Fruit fly (Drosophila melanogaster): ENCODE measurements around the gene CG32260.

CG32260 gene

dm6 chr3L:4115107-4115506 is 27.1 kb upstream of the CG32260 start:
- TF ChIP-seq psq (optimal IDR thresholded peaks at IDR 0.05) (no peak), ttk (optimal IDR thresholded peaks at IDR 0.05) (no peak), h (optimal IDR thresholded peaks at IDR 0.05) (no peak), Sin3A (optimal IDR thresholded peaks at IDR 0.05) (no peak), Myc (optimal IDR thresholded peaks at IDR 0.05) (no peak), insv (optimal IDR thresholded peaks at IDR 0.05) (no peak)

DNA sequence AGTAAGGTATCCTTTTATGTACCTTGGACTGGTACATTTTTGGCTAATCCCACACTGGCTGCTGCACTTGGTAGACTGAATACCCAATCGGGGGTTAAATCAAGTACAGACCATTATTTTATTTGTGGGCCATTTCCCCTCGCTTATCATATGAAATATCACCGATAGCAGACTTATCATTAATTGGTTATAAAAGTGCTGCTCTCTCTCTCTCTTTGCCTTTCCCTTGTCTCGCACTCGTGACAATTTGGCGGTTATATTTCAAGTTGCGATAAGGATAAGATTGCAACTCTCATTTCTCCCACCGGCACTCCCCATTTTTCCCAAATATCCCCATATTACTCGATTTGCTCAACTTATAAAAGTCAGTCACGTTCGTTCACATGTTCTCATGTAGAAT is 26.5 kb upstream of the CG32260 start:
- TF ChIP-seq ttk (optimal IDR thresholded peaks at IDR 0.05) (no peak), insv (optimal IDR thresholded peaks at IDR 0.05) (no peak), psq (optimal IDR thresholded peaks at IDR 0.05) (no peak), Sin3A (optimal IDR thresholded peaks at IDR 0.05) (no peak), h (optimal IDR thresholded peaks at IDR 0.05) (no peak), Myc (optimal IDR thresholded peaks at IDR 0.05) (no peak)

DNA sequence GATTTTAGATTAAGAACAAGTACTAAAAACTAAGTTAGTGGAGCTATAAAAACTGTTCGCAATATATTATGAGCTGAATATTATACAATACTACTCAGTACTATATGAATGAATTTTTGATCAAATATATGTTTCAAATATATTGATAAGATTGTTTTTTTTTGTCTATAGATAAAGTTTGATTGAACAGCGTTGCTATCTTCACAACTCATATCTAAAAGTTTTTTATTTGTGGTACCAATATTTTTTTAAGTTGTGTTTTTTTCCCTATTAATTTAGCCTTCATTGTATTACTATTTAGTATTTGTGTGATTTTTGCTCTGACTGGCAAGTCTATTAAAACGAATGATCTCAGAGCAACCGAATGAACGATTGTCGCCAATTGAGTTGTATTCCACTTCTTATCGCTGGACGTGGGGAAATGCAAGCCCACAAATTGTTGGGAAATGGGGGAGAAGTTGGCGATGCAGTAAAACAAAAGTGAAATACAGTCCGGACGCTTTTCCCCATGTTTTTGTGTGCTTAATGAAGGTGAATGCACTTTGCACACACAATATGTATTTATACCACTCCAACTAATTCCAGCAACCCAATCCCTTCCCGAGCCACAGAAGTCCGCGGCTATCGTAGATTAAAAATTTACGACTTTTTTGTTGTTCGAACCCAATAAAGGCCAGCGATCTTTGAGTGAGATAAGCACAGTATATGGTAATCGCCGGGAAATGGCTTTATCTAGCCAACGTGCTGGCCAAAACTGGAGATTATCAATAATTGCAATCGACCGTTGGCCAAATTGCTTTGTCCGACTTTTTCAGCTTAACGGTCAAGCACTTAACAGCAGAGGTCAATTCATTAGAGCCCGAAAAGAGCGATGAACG is 25.4 kb upstream of the CG32260 start:
- TF ChIP-seq ttk (optimal IDR thresholded peaks at IDR 0.05) (no peak), Myc (optimal IDR thresholded peaks at IDR 0.05) (no peak), h (optimal IDR thresholded peaks at IDR 0.05) (no peak), psq (optimal IDR thresholded peaks at IDR 0.05) (no peak), Sin3A (optimal IDR thresholded peaks at IDR 0.05) (no peak), insv (optimal IDR thresholded peaks at IDR 0.05) (no peak)

DNA sequence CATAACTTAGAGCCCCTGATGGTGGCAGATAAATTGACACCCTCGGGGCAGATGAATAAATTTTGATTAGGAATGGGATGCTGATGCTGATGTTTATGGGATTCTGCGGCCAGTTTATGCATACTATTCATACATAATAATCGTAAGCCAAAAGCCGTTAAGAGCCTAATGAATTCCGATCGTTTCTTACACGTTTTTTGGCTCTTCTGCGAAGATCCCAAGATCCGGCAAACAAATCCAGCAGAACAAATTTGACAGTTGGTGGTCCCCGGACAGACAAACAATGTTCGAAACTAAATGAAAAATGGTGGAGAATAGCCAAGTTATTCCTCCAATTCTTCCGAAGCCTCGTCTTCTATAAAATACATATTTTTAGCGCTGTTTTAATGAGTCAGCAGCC is 24.7 kb upstream of the CG32260 start:
- TF ChIP-seq ttk (optimal IDR thresholded peaks at IDR 0.05) = no peak
- TF ChIP-seq psq (optimal IDR thresholded peaks at IDR 0.05) = no peak
- no peak for TF ChIP-seq insv (optimal IDR thresholded peaks at IDR 0.05)
- TF ChIP-seq h (optimal IDR thresholded peaks at IDR 0.05) = no peak
- TF ChIP-seq Sin3A (optimal IDR thresholded peaks at IDR 0.05) = no peak
- no peak for TF ChIP-seq Myc (optimal IDR thresholded peaks at IDR 0.05)

- TF ChIP-seq Myc (optimal IDR thresholded peaks at IDR 0.05) (no peak), Sin3A (optimal IDR thresholded peaks at IDR 0.05) (no peak), insv (optimal IDR thresholded peaks at IDR 0.05) (no peak), h (optimal IDR thresholded peaks at IDR 0.05) (no peak), psq (optimal IDR thresholded peaks at IDR 0.05) (no peak), ttk (optimal IDR thresholded peaks at IDR 0.05) (no peak)
Observed at dm6 chr3L:4118339-4118738, 23.8 kb upstream of the CG32260 start.

- TF ChIP-seq psq (optimal IDR thresholded peaks at IDR 0.05) (no peak), h (optimal IDR thresholded peaks at IDR 0.05) (no peak), insv (optimal IDR thresholded peaks at IDR 0.05) (no peak), ttk (optimal IDR thresholded peaks at IDR 0.05) (no peak), Myc (optimal IDR thresholded peaks at IDR 0.05) (no peak)
Observed at dm6 chr3L:4119636-4120357, 22.4 kb upstream of the CG32260 start.

DNA sequence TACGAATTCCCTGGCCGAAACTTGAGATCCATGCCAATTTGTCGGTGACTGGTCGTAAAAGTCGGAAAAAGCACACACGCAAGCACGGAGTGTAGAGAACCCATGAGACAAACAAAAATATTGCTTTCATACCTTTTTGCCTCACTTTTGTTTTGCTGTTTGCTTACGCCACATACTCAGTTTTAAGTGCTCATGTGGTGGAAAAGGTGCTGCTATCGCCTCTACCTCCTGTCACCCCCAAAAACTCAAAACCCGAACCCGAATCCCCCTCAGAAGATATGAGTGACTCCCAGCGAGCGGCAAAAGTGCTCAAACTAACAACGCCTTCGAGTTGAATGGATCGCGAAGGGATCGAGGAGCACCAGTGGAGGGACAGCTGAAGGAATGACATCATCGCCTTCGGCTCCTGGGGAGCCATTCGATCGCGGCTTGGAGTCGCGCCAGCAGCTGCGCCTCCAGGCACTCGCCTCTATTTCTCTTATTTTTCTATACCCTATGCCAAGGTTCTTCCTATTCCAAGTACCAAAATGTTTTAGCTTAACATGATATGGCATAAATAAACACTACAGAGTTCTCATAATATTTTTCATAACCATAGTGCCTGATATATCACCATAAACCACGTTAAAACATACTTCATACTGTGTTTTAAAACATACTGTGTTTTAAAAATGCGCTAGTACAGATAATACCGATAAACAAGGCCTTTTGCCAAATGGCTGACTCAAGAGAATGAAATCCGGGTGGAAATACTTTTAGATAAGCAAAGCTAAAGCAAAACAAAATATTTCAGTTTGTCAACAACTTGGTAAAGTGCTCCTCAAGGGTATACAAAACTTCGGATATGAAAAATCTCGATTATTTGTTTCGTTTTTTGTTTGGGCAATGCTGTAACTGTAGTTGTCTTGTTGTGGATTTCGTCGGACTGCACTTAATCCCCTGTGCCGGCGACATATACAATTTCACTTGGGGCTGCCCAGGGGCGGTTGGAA is 21.5 kb upstream of the CG32260 start:
- TF ChIP-seq ttk (optimal IDR thresholded peaks at IDR 0.05) (peak; percentile 16), psq (optimal IDR thresholded peaks at IDR 0.05) (no peak)

- no peak for TF ChIP-seq insv (optimal IDR thresholded peaks at IDR 0.05)
- no peak for TF ChIP-seq Myc (optimal IDR thresholded peaks at IDR 0.05)
- no peak for TF ChIP-seq ttk (optimal IDR thresholded peaks at IDR 0.05)
- TF ChIP-seq Sin3A (optimal IDR thresholded peaks at IDR 0.05) = no peak
- TF ChIP-seq h (optimal IDR thresholded peaks at IDR 0.05) = no peak
- TF ChIP-seq psq (optimal IDR thresholded peaks at IDR 0.05) = no peak
Observed at dm6 chr3L:4121589-4121988, 20.6 kb upstream of the CG32260 start.

- TF ChIP-seq ttk (optimal IDR thresholded peaks at IDR 0.05) (no peak), psq (optimal IDR thresholded peaks at IDR 0.05) (no peak), h (optimal IDR thresholded peaks at IDR 0.05) (no peak), Myc (optimal IDR thresholded peaks at IDR 0.05) (no peak), insv (optimal IDR thresholded peaks at IDR 0.05) (no peak), Sin3A (optimal IDR thresholded peaks at IDR 0.05) (no peak)
Observed at dm6 chr3L:4122185-4122767, 19.9 kb upstream of the CG32260 start, which contains the start of gene Chd64. Gene Chd64 (minus strand): TSS chr3L:4122388.

- TF ChIP-seq h (optimal IDR thresholded peaks at IDR 0.05) (no peak), ttk (optimal IDR thresholded peaks at IDR 0.05) (no peak), psq (optimal IDR thresholded peaks at IDR 0.05) (no peak)
Observed at dm6 chr3L:4125709-4126108, 16.5 kb upstream of the CG32260 start.

- no peak for TF ChIP-seq ttk (optimal IDR thresholded peaks at IDR 0.05)
- TF ChIP-seq Sin3A (optimal IDR thresholded peaks at IDR 0.05) = no peak
- no peak for TF ChIP-seq h (optimal IDR thresholded peaks at IDR 0.05)
- no peak for TF ChIP-seq insv (optimal IDR thresholded peaks at IDR 0.05)
- no peak for TF ChIP-seq Myc (optimal IDR thresholded peaks at IDR 0.05)
Observed at dm6 chr3L:4128579-4128978, 13.6 kb upstream of the CG32260 start.

Data from Kc167 (cell line).